Fruit fly (Drosophila melanogaster) whole organism, prepupa: Measurements from ENCODE around the gene ncm.

Experiments
- CG10631 ChIP-seq: fragments of 200-800 bp; sonication (Bioruptor generic); optimal IDR thresholded peaks from 2 replicates; lab custom pipeline; 2016; ENCODE audit warnings: missing biosample characterization, missing genetic modification characterization
- Eip78C ChIP-seq: fragments of 200-800 bp; sonication (Bioruptor generic); peaks from one replicate; lab custom pipeline; 2016; ENCODE audit warnings: missing biosample characterization, missing genetic modification characterization
- Hr4 ChIP-seq: fragments of 200-800 bp; sonication (Bioruptor generic); optimal IDR thresholded peaks from 3 replicates; lab custom pipeline; 2016; ENCODE audit warnings: missing biosample characterization, missing genetic modification characterization
- Lpt ChIP-seq: fragments of 200-800 bp; sonication (Bioruptor generic); optimal IDR thresholded peaks from 3 replicates; lab custom pipeline; 2016; ENCODE audit warnings: missing biosample characterization, missing genetic modification characterization
- OdsH ChIP-seq: fragments of 200-800 bp; sonication (Bioruptor generic); optimal IDR thresholded peaks from 3 replicates; lab custom pipeline; 2016; ENCODE audit warnings: missing biosample characterization, missing genetic modification characterization
- Sox102F ChIP-seq: fragments of 200-800 bp; sonication (Bioruptor generic); optimal IDR thresholded peaks from 2 replicates; lab custom pipeline; 2016; ENCODE audit warnings: missing biosample characterization, mild to moderate bottlenecking, missing genetic modification characterization
- acj6 ChIP-seq: fragments of 200-800 bp; sonication (Bioruptor generic); optimal IDR thresholded peaks from 3 replicates; lab custom pipeline; 2016; ENCODE audit warnings: missing biosample characterization, missing genetic modification characterization
- cyc ChIP-seq: fragments of 200-800 bp; sonication (Bioruptor generic); optimal IDR thresholded peaks from 3 replicates; lab custom pipeline; 2016; ENCODE audit warnings: missing biosample characterization, missing genetic modification characterization
- dsx ChIP-seq: fragments of 200-800 bp; optimal IDR thresholded peaks from 3 replicates; lab custom pipeline; 2019; ENCODE audit warnings: missing biosample characterization, mild to moderate bottlenecking, missing genetic modification characterization, moderate library complexity; ENCODE audit not compliant: poor library complexity, severe bottlenecking
- fkh ChIP-seq: fragments of 200-800 bp; sonication (Bioruptor generic); optimal IDR thresholded peaks from 3 replicates; lab custom pipeline; 2017; ENCODE audit warnings: missing biosample characterization, mild to moderate bottlenecking, missing genetic modification characterization, moderate library complexity
- vri ChIP-seq: fragments of 200-800 bp; sonication (Bioruptor generic); optimal IDR thresholded peaks from 3 replicates; lab custom pipeline; 2016; ENCODE audit warnings: missing biosample characterization, mild to moderate bottlenecking, missing genetic modification characterization

- no peak for TF ChIP-seq fkh (GFP tag; lab: Kevin White, UChicago)
- TF ChIP-seq cyc = no peak
- no peak for TF ChIP-seq vri (GFP tag; lab: Kevin White, UChicago)
- no peak for TF ChIP-seq dsx
- no peak for TF ChIP-seq CG10631
- no peak for TF ChIP-seq Eip78C
- TF ChIP-seq acj6 (GFP tag; lab: Kevin White, UChicago) = no peak
- no peak for TF ChIP-seq Sox102F
- TF ChIP-seq Lpt = no peak
- TF ChIP-seq Hr4 (GFP tag; lab: Kevin White, UChicago) = no peak
- TF ChIP-seq OdsH (GFP tag; lab: Kevin White, UChicago) = no peak
Measured at dm6 chr2L:18466669-18467068, 17.9 kb upstream of the ncm start.
